Fruit fly (Drosophila melanogaster): ENCODE results near the gene CG6324.

DNA sequence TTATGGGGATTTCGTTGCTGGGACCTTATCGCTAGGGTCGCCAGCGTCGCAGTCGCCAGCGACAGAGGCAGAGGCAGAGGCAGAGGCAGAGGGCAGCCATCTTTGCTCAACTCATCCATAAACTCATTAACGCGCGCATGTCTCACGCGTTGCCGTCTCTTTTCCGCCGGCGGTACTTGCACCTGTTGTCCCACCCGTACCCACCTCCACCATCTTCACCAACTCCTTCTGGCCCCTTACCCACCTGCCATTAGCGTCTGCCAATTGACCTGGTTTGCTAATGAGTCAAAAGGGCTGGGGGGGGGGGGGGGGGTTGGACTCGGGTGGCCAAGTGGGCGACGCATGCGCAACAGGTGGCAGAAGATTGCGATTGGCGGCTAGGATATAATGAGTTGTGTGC is 27.0 kb downstream of the CG6324 start:
- TF ChIP-seq CG3032 (tag; optimal IDR thresholded peaks at IDR 0.05) (no peak), CG6854 (GFP tag; optimal IDR thresholded peaks at IDR 0.05) (no peak), CG6276 (GFP tag; optimal IDR thresholded peaks at IDR 0.05) (no peak), acj6 (GFP tag; optimal IDR thresholded peaks at IDR 0.05) (no peak), CG32006 (GFP tag; optimal IDR thresholded peaks at IDR 0.05) (no peak), CG6792 (GFP tag; optimal IDR thresholded peaks at IDR 0.05) (no peak), CG31627 (GFP tag; optimal IDR thresholded peaks at IDR 0.05) (no peak)

All from whole organism, prepupa.